Fruit fly (Drosophila melanogaster) whole organism, embryonic: ENCODE measurements around the gene Svil.
A peak's percentile ranks its signal among the peaks of the same experiment; 100 is the strongest.

Experiments
- BEAF-32 ChIP-seq: fragments of 200-800 bp; sonication (Bioruptor generic); optimal IDR thresholded peaks from 3 replicates; lab custom pipeline; 2017; ENCODE audit warnings: missing biosample characterization, missing genetic modification characterization, mild to moderate bottlenecking, moderate library complexity, missing genetic modification reagents
- Bgb ChIP-seq: fragments of 200-800 bp; sonication (Bioruptor generic); IDR thresholded peaks from 2 replicates; pipeline ENCODE4 v1.3.6; 2022; ENCODE audit warnings: missing biosample characterization, missing genetic modification characterization; ENCODE audit not compliant: partially characterized antibody
- CG10209 ChIP-seq: fragments of 200-800 bp; sonication (Bioruptor generic); optimal IDR thresholded peaks from 3 replicates; lab custom pipeline; 2017; ENCODE audit warnings: missing biosample characterization, mild to moderate bottlenecking, missing genetic modification characterization, missing genetic modification reagents
- CG15601 ChIP-seq: fragments of 200-800 bp; sonication (Bioruptor generic); optimal IDR thresholded peaks from 3 replicates; lab custom pipeline; 2019; ENCODE audit warnings: missing biosample characterization, mild to moderate bottlenecking, missing genetic modification characterization, moderate library complexity
- CG15696 ChIP-seq: fragments of 200-800 bp; sonication (Bioruptor generic); optimal IDR thresholded peaks from 2 replicates; lab custom pipeline; 2019; ENCODE audit warnings: missing biosample characterization, mild to moderate bottlenecking, missing genetic modification characterization, moderate library complexity
- CG16815 ChIP-seq: fragments of 200-800 bp; sonication (Bioruptor generic); optimal IDR thresholded peaks from 3 replicates; lab custom pipeline; 2017; ENCODE audit warnings: missing biosample characterization, mild to moderate bottlenecking, missing genetic modification characterization
- CG16863 ChIP-seq: fragments of 200-800 bp; sonication (Bioruptor generic); optimal IDR thresholded peaks from 3 replicates; lab custom pipeline; 2016; ENCODE audit warnings: missing biosample characterization, missing genetic modification characterization
- CG17186 ChIP-seq: fragments of 200-800 bp; sonication (Bioruptor generic); optimal IDR thresholded peaks from 3 replicates; lab custom pipeline; 2017; ENCODE audit warnings: missing biosample characterization, missing genetic modification reagents, missing genetic modification characterization
- CG18262 ChIP-seq: fragments of 200-800 bp; optimal IDR thresholded peaks from 3 replicates; lab custom pipeline; 2019; ENCODE audit warnings: missing biosample characterization, mild to moderate bottlenecking, missing genetic modification characterization, moderate library complexity
- CG18476 ChIP-seq: fragments of 200-800 bp; sonication (Bioruptor generic); optimal IDR thresholded peaks from 2 replicates; lab custom pipeline; 2016; ENCODE audit warnings: missing biosample characterization, mild to moderate bottlenecking, missing genetic modification characterization
- CG18619 ChIP-seq: fragments of 200-800 bp; sonication (Bioruptor generic); optimal IDR thresholded peaks from 3 replicates; lab custom pipeline; 2017; ENCODE audit warnings: missing biosample characterization, mild to moderate bottlenecking, missing genetic modification characterization
- CG2116 ChIP-seq: fragments of 200-800 bp; sonication (Bioruptor generic); optimal IDR thresholded peaks from 3 replicates; lab custom pipeline; 2018; ENCODE audit warnings: missing biosample characterization, mild to moderate bottlenecking, missing genetic modification characterization
- CG2678 ChIP-seq: fragments of 200-800 bp; sonication (Bioruptor generic); optimal IDR thresholded peaks from 3 replicates; lab custom pipeline; 2019; ENCODE audit warnings: missing biosample characterization, mild to moderate bottlenecking, missing genetic modification characterization, moderate library complexity
- CG2712 ChIP-seq: fragments of 200-800 bp; optimal IDR thresholded peaks from 3 replicates; lab custom pipeline; 2019; ENCODE audit warnings: missing biosample characterization, mild to moderate bottlenecking, missing genetic modification characterization, moderate library complexity
- CG3065 ChIP-seq: fragments of 200-800 bp; sonication (Bioruptor generic); optimal IDR thresholded peaks from 2 replicates; lab custom pipeline; 2016; ENCODE audit warnings: missing biosample characterization, missing genetic modification characterization
- CG31441 ChIP-seq: fragments of 200-800 bp; sonication (Bioruptor generic); IDR thresholded peaks from 2 replicates; pipeline ENCODE4 v1.3.6; 2022; ENCODE audit warnings: missing biosample characterization, missing genetic modification characterization
- CG3407 ChIP-seq: fragments of 200-800 bp; sonication (Bioruptor generic); optimal IDR thresholded peaks from 2 replicates; lab custom pipeline; 2018; ENCODE audit warnings: missing biosample characterization, mild to moderate bottlenecking, missing genetic modification characterization
- CG34224 ChIP-seq: fragments of 200-800 bp; sonication (Bioruptor generic); IDR thresholded peaks from 3 replicates; pipeline ENCODE4 v1.3.6; 2022; ENCODE audit warnings: missing biosample characterization, missing genetic modification characterization; ENCODE audit not compliant: partially characterized antibody
- CG4424 ChIP-seq: fragments of 200-800 bp; sonication (Bioruptor generic); optimal IDR thresholded peaks from 3 replicates; lab custom pipeline; 2016; ENCODE audit warnings: missing biosample characterization, missing genetic modification characterization
- CG4854 ChIP-seq: fragments of 200-800 bp; sonication (Bioruptor generic); optimal IDR thresholded peaks from 2 replicates; lab custom pipeline; 2016; ENCODE audit warnings: missing biosample characterization, missing genetic modification characterization, inconsistent platforms
- CG6765 ChIP-seq: fragments of 200-800 bp; sonication (Bioruptor generic); optimal IDR thresholded peaks from 3 replicates; lab custom pipeline; 2017; ENCODE audit warnings: missing biosample characterization, mild to moderate bottlenecking, missing genetic modification characterization
- CHES-1-like ChIP-seq: fragments of 200-800 bp; sonication (Bioruptor generic); optimal IDR thresholded peaks from 2 replicates; lab custom pipeline; 2016; ENCODE audit warnings: missing biosample characterization, missing genetic modification characterization
- HLH3B ChIP-seq: fragments of 200-800 bp; sonication (Bioruptor generic); IDR thresholded peaks from 2 replicates; pipeline ENCODE4 v1.3.6; 2022; ENCODE audit warnings: missing biosample characterization, missing genetic modification characterization
- HmgD ChIP-seq: fragments of 200-800 bp; sonication (Bioruptor generic); optimal IDR thresholded peaks from 3 replicates; lab custom pipeline; 2016; ENCODE audit warnings: missing biosample characterization, missing genetic modification characterization
- Optix ChIP-seq: fragments of 200-800 bp; sonication (Bioruptor generic); IDR thresholded peaks from 3 replicates; pipeline ENCODE4 v1.3.6; 2022; ENCODE audit warnings: missing biosample characterization, missing genetic modification characterization
- Ssrp ChIP-seq: fragments of 200-800 bp; sonication (Bioruptor generic); optimal IDR thresholded peaks from 2 replicates; lab custom pipeline; 2018; ENCODE audit warnings: missing biosample characterization, mild to moderate bottlenecking, missing genetic modification characterization, moderate library complexity
- Trl ChIP-seq, 3 experiments: fragments of >200 bp in 2 of 3; fragments of 200-800 bp in 1 of 3; sonication (Bioruptor generic) in 1 of 3; optimal IDR thresholded peaks; 2 replicates in 1 of 3; 3 replicates in 2 of 3; lab custom pipeline; 2016 to 2017; ENCODE audit warnings: missing biosample characterization in 1 of 3, missing genetic modification characterization in 1 of 3
- Vsx1 ChIP-seq: fragments of 200-800 bp; sonication (Bioruptor generic); optimal IDR thresholded peaks from 2 replicates; lab custom pipeline; 2017; ENCODE audit warnings: missing biosample characterization, mild to moderate bottlenecking, missing genetic modification characterization, missing genetic modification reagents
- abd-A ChIP-seq: fragments of 200-800 bp; sonication (Bioruptor generic); optimal IDR thresholded peaks from 3 replicates; lab custom pipeline; 2019; ENCODE audit warnings: missing biosample characterization, mild to moderate bottlenecking, missing genetic modification characterization, moderate library complexity
- ase ChIP-seq: fragments of 200-800 bp; sonication (Bioruptor generic); IDR thresholded peaks from 3 replicates; pipeline ENCODE4 v1.3.6; 2022; ENCODE audit warnings: missing biosample characterization, missing genetic modification characterization
- br ChIP-seq: fragments of >200 bp; optimal IDR thresholded peaks from 2 replicates; lab custom pipeline; 2017
- bsh ChIP-seq, 2 experiments: fragments of 200-800 bp; sonication (Bioruptor generic); optimal IDR thresholded peaks; 2 replicates each; lab custom pipeline; 2017 to 2018; ENCODE audit warnings: mild to moderate bottlenecking in 2 of 2, missing biosample characterization in 2 of 2, missing genetic modification characterization in 2 of 2, moderate library complexity in 1 of 2
- chm ChIP-seq: fragments of 200-800 bp; sonication (Bioruptor generic); IDR thresholded peaks from 2 replicates; pipeline ENCODE4 v1.3.6; 2022; ENCODE audit warnings: missing biosample characterization, missing genetic modification characterization
- dati ChIP-seq: fragments of 200-800 bp; sonication (Bioruptor generic); IDR thresholded peaks from 2 replicates; pipeline ENCODE4 v1.3.6; 2022; ENCODE audit warnings: missing biosample characterization, missing genetic modification characterization
- disco-r ChIP-seq: fragments of 200-800 bp; sonication (Bioruptor generic); optimal IDR thresholded peaks from 2 replicates; lab custom pipeline; 2016; ENCODE audit warnings: missing biosample characterization, missing genetic modification characterization
- dmrt11E ChIP-seq: fragments of 200-800 bp; sonication (Bioruptor generic); optimal IDR thresholded peaks from 3 replicates; lab custom pipeline; 2018; ENCODE audit warnings: missing biosample characterization, mild to moderate bottlenecking, missing genetic modification characterization, moderate library complexity
- esg ChIP-seq: fragments of 200-800 bp; sonication (Bioruptor generic); conservative IDR thresholded peaks from 2 replicates; pipeline ENCODE4 v1.3.6; 2022; ENCODE audit warnings: missing biosample characterization, missing genetic modification characterization
- gcm2 ChIP-seq: fragments of 200-800 bp; sonication (Bioruptor generic); optimal IDR thresholded peaks from 2 replicates; lab custom pipeline; 2016; ENCODE audit warnings: missing biosample characterization, missing genetic modification characterization
- gem ChIP-seq: fragments of 200-800 bp; sonication (Bioruptor generic); optimal IDR thresholded peaks from 2 replicates; lab custom pipeline; 2019; ENCODE audit warnings: missing biosample characterization, mild to moderate bottlenecking, missing genetic modification characterization, moderate library complexity
- her ChIP-seq: fragments of 200-800 bp; sonication (Bioruptor generic); optimal IDR thresholded peaks from 2 replicates; lab custom pipeline; 2016; ENCODE audit warnings: missing biosample characterization, missing genetic modification characterization
- mirr ChIP-seq: fragments of 200-800 bp; sonication (Bioruptor generic); optimal IDR thresholded peaks from 3 replicates; lab custom pipeline; 2018; ENCODE audit warnings: missing biosample characterization, mild to moderate bottlenecking, missing genetic modification characterization
- nmo ChIP-seq: fragments of 200-800 bp; sonication (Bioruptor generic); optimal IDR thresholded peaks from 2 replicates; lab custom pipeline; 2018; ENCODE audit warnings: missing biosample characterization, mild to moderate bottlenecking, missing genetic modification characterization, moderate library complexity
- pfk ChIP-seq: fragments of 200-800 bp; sonication (Bioruptor generic); optimal IDR thresholded peaks from 2 replicates; lab custom pipeline; 2018; ENCODE audit warnings: missing biosample characterization, mild to moderate bottlenecking, missing genetic modification characterization, moderate library complexity
- phol ChIP-seq: fragments of 200-800 bp; sonication (Bioruptor generic); optimal IDR thresholded peaks from 3 replicates; lab custom pipeline; 2018; ENCODE audit warnings: missing biosample characterization, mild to moderate bottlenecking, missing genetic modification characterization, moderate library complexity
- psq ChIP-seq: fragments of 200-800 bp; sonication (Bioruptor generic); optimal IDR thresholded peaks from 2 replicates; lab custom pipeline; 2017; ENCODE audit warnings: missing biosample characterization, missing genetic modification characterization
- sisA ChIP-seq: fragments of 200-800 bp; sonication (Bioruptor generic); IDR thresholded peaks from 2 replicates; pipeline ENCODE4 v1.3.6; 2022; ENCODE audit warnings: missing biosample characterization, missing genetic modification characterization
- sr ChIP-seq: fragments of 200-800 bp; sonication (Bioruptor generic); IDR thresholded peaks from 3 replicates; pipeline ENCODE4 v1.3.6; 2022; ENCODE audit warnings: missing biosample characterization, missing genetic modification characterization
- sug ChIP-seq: fragments of 200-800 bp; optimal IDR thresholded peaks from 2 replicates; lab custom pipeline; 2019; ENCODE audit warnings: missing biosample characterization, mild to moderate bottlenecking, missing genetic modification characterization, moderate library complexity
- ttk ChIP-seq: fragments of 200-800 bp; sonication (Bioruptor generic); IDR thresholded peaks from 2 replicates; pipeline ENCODE4 v2.1.2; 2022; ENCODE audit warnings: missing biosample characterization, missing genetic modification characterization
- unpg ChIP-seq: fragments of 200-800 bp; sonication (Bioruptor generic); optimal IDR thresholded peaks from 3 replicates; lab custom pipeline; 2018; ENCODE audit warnings: missing biosample characterization, mild to moderate bottlenecking, missing genetic modification characterization, moderate library complexity
- zen ChIP-seq: fragments of 200-800 bp; sonication (Bioruptor generic); optimal IDR thresholded peaks from 3 replicates; lab custom pipeline; 2018; ENCODE audit warnings: missing biosample characterization, mild to moderate bottlenecking, missing genetic modification characterization, moderate library complexity

Svil gene

DNA sequence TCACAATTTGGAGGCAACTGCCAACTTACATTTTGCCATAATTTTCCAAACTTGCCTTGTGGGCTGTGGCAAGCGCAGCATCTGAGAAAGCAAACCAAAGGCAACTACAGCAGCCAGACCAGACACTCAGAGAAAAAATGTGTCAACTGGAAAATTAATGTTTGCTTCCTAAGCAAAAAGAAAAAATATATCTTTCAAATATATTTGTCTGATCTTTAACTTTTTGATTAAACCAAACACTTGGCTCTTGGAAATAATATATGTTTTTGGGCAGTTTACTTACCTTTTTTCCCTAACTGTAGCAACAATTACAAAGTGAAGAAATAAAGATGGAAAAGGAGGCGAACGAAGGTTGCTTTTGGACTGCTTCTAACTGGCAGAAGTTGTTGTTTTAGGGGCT, 109.8 kb downstream of the Svil start (continued):
- 0 out of 2 replicates have a peak, but pooled peaks have one; percentile 21 for TF ChIP-seq sisA (GFP tag; lab: Robert Waterston, UW)
- TF ChIP-seq CG2712, result peak; percentile 36
- no peak for TF ChIP-seq gcm2 (GFP tag; lab: Kevin White, UChicago)
- no peak for TF ChIP-seq CG2116
- no peak for TF ChIP-seq HmgD (GFP tag; lab: Kevin White, UChicago)
- no peak for TF ChIP-seq pfk (GFP tag; lab: Kevin White, UChicago)
- TF ChIP-seq CG31441, result 0 out of 2 replicates have a peak, but pooled peaks have one; percentile 18
- TF ChIP-seq chm, result no peak
- TF ChIP-seq zen (tag; lab: Kevin White, UChicago), result no peak
- TF ChIP-seq ase (GFP tag; lab: Robert Waterston, UW), result no peak
- TF ChIP-seq Bgb, result no peak
- TF ChIP-seq sr (GFP tag; lab: Robert Waterston, UW), result no peak
- TF ChIP-seq CG16863 (GFP tag; lab: Kevin White, UChicago), result no peak
- no peak for TF ChIP-seq dati
- no peak for TF ChIP-seq CG15696 (tag; lab: Kevin White, UChicago)
- no peak for TF ChIP-seq CG4854 (GFP tag; lab: Kevin White, UChicago)
- no peak for TF ChIP-seq CG3065 (GFP tag; lab: Kevin White, UChicago)
- no peak for TF ChIP-seq CG16815
- TF ChIP-seq dmrt11E, result no peak
- TF ChIP-seq CG3407 (GFP tag; lab: Kevin White, UChicago), result no peak
- no peak for TF ChIP-seq sug (tag; lab: Kevin White, UChicago)
- TF ChIP-seq psq (GFP tag; lab: Kevin White, UChicago), result no peak
- TF ChIP-seq CG2678 (tag; lab: Kevin White, UChicago), result peak; percentile 18
- no peak for TF ChIP-seq Ssrp
- TF ChIP-seq HLH3B (GFP tag; lab: Robert Waterston, UW), result no peak
- TF ChIP-seq CG10209 (GFP tag; lab: Kevin White, UChicago), result no peak
- no peak for TF ChIP-seq CG34224 (GFP tag; lab: Robert Waterston, UW)
- TF ChIP-seq CG15601 (tag; lab: Kevin White, UChicago), result no peak
- peak; percentile 36 for TF ChIP-seq phol
- TF ChIP-seq CG4424 (GFP tag; lab: Kevin White, UChicago), result peak; percentile 9
- no peak for TF ChIP-seq ttk (GFP tag; lab: Robert Waterston, UW)
- TF ChIP-seq BEAF-32 (GFP tag; lab: Kevin White, UChicago), result no peak
- TF ChIP-seq CG18262 (tag; lab: Kevin White, UChicago), result peak; percentile 18
- peak in 1 of 2 experiments; percentile 73 for TF ChIP-seq bsh (GFP tag; optimal IDR thresholded peaks at IDR 0.05; lab: Kevin White, UChicago)
- no peak for TF ChIP-seq mirr (GFP tag; lab: Kevin White, UChicago)
- no peak for TF ChIP-seq Trl (optimal IDR thresholded peaks at IDR 0.05; lab: Kevin White, UChicago)
- TF ChIP-seq Trl (GFP tag; optimal IDR thresholded peaks at IDR 0.05; lab: Kevin White, UChicago), result no peak
- no peak for TF ChIP-seq esg
- TF ChIP-seq CG6765 (GFP tag; lab: Kevin White, UChicago), result no peak
- no peak for TF ChIP-seq disco-r
- peak; percentile 23 for TF ChIP-seq unpg (GFP tag; lab: Kevin White, UChicago)
- no peak for TF ChIP-seq br (lab: Kevin White, UChicago)
- TF ChIP-seq nmo (GFP tag; lab: Kevin White, UChicago), result no peak
- no peak for TF ChIP-seq Vsx1 (GFP tag; lab: Kevin White, UChicago)
- peak; percentile 34 for TF ChIP-seq gem (tag; lab: Kevin White, UChicago)
- no peak for TF ChIP-seq Optix (GFP tag; lab: Robert Waterston, UW)
- TF ChIP-seq CG18476 (GFP tag; lab: Kevin White, UChicago), result no peak
- no peak for TF ChIP-seq CG17186
- no peak for TF ChIP-seq CHES-1-like
- no peak for TF ChIP-seq CG18619
- no peak for TF ChIP-seq abd-A (tag; lab: Kevin White, UChicago)
- TF ChIP-seq her (GFP tag; lab: Kevin White, UChicago), result no peak
